Worm (Caenorhabditis elegans) whole organism, late embryonic: ENCODE data around the gene cyp-33D1.

Experiments
- C08G9.2 ChIP-seq: sonication (generic microtip); optimal IDR thresholded peaks from 2 replicates; lab custom pipeline; 2016; ENCODE audit warnings: mild to moderate bottlenecking, missing genetic modification characterization, moderate library complexity, missing compliant biosample characterization
- F13H6.1 ChIP-seq: sonication (generic microtip); optimal IDR thresholded peaks from 2 replicates; lab custom pipeline; 2016; ENCODE audit warnings: missing genetic modification characterization, missing compliant biosample characterization
- ahr-1 ChIP-seq: sonication (generic microtip); optimal IDR thresholded peaks from 2 replicates; lab custom pipeline; 2016; ENCODE audit warnings: missing genetic modification characterization, missing compliant biosample characterization
- ama-1 ChIP-seq: fragments of 150-350 bp; optimal IDR thresholded peaks from 2 replicates; lab custom pipeline; 2014
- ceh-14 ChIP-seq: sonication (generic microtip); optimal IDR thresholded peaks from 2 replicates; lab custom pipeline; 2016; ENCODE audit warnings: missing genotype, missing genetic modification characterization, missing compliant biosample characterization
- ceh-19 ChIP-seq: fragments of 200-800 bp; sonication (Bioruptor generic); optimal IDR thresholded peaks from 2 replicates; lab custom pipeline; 2018; ENCODE audit warnings: mild to moderate bottlenecking, missing genetic modification characterization, missing compliant biosample characterization
- ceh-24 ChIP-seq: sonication (generic microtip); optimal IDR thresholded peaks from 2 replicates; lab custom pipeline; 2016; ENCODE audit warnings: mild to moderate bottlenecking, missing genetic modification characterization, missing compliant biosample characterization
- ceh-30 ChIP-seq: fragments of 150-350 bp; optimal IDR thresholded peaks from 2 replicates; lab custom pipeline; 2014; ENCODE audit warnings: missing biosample characterization, missing genetic modification characterization
- ceh-31 ChIP-seq: sonication (generic microtip); optimal IDR thresholded peaks from 2 replicates; lab custom pipeline; 2016; ENCODE audit warnings: missing genetic modification characterization, missing compliant biosample characterization
- ceh-45 ChIP-seq: fragments of 200-800 bp; sonication (Bioruptor generic); IDR thresholded peaks from 2 replicates; pipeline ENCODE4 v1.3.6; 2022; ENCODE audit warnings: missing genetic modification reagents, missing genetic modification characterization, missing compliant biosample characterization
- ceh-48 ChIP-seq: sonication (generic microtip); optimal IDR thresholded peaks from 2 replicates; lab custom pipeline; 2016; ENCODE audit warnings: missing genetic modification characterization, inconsistent platforms, missing compliant biosample characterization
- ceh-9 ChIP-seq: sonication (generic microtip); optimal IDR thresholded peaks from 2 replicates; lab custom pipeline; 2016; ENCODE audit warnings: mild to moderate bottlenecking, missing genetic modification characterization, inconsistent platforms, missing compliant biosample characterization
- che-1 ChIP-seq: sonication (generic microtip); optimal IDR thresholded peaks from 2 replicates; lab custom pipeline; 2016; ENCODE audit warnings: mild to moderate bottlenecking, missing genetic modification characterization, missing compliant biosample characterization
- dmd-4 ChIP-seq: sonication (generic microtip); optimal IDR thresholded peaks from 2 replicates; lab custom pipeline; 2016; ENCODE audit warnings: borderline replicate concordance, missing genetic modification characterization, missing compliant biosample characterization
- dve-1 ChIP-seq: sonication (generic microtip); optimal IDR thresholded peaks from 2 replicates; lab custom pipeline; 2017; ENCODE audit warnings: antibody characterized with exemption, mild to moderate bottlenecking, missing genetic modification characterization, missing compliant biosample characterization
- elt-2 ChIP-seq: sonication (generic microtip); optimal IDR thresholded peaks from 2 replicates; lab custom pipeline; 2016; ENCODE audit warnings: missing genetic modification reagents, missing genetic modification characterization, missing compliant biosample characterization
- elt-4 ChIP-seq: sonication (generic microtip); optimal IDR thresholded peaks from 2 replicates; lab custom pipeline; 2016; ENCODE audit warnings: missing genetic modification characterization, missing compliant biosample characterization
- eyg-1 ChIP-seq: sonication (generic microtip); optimal IDR thresholded peaks from 2 replicates; lab custom pipeline; 2016; ENCODE audit warnings: missing genotype, missing genetic modification characterization, missing compliant biosample characterization
- fax-1 ChIP-seq: sonication (generic microtip); optimal IDR thresholded peaks from 2 replicates; lab custom pipeline; 2016; ENCODE audit warnings: missing genotype, missing genetic modification characterization, missing compliant biosample characterization
- gmeb-2 ChIP-seq: sonication (generic microtip); optimal IDR thresholded peaks from 2 replicates; lab custom pipeline; 2016; ENCODE audit warnings: missing genetic modification characterization, inconsistent platforms, missing compliant biosample characterization
- hlh-13 ChIP-seq: fragments of 200-800 bp; sonication (Bioruptor generic); optimal IDR thresholded peaks from 2 replicates; lab custom pipeline; 2018; ENCODE audit warnings: mild to moderate bottlenecking, missing genetic modification characterization, missing compliant biosample characterization
- hlh-15 ChIP-seq: sonication (generic microtip); optimal IDR thresholded peaks from 2 replicates; lab custom pipeline; 2016; ENCODE audit warnings: missing genetic modification characterization, missing compliant biosample characterization
- hlh-30 ChIP-seq: sonication (generic microtip); optimal IDR thresholded peaks from 2 replicates; lab custom pipeline; 2017; ENCODE audit warnings: antibody characterized with exemption, missing genetic modification characterization, missing compliant biosample characterization; ENCODE audit not compliant: insufficient read depth
- hlh-6 ChIP-seq: sonication (generic microtip); optimal IDR thresholded peaks from 2 replicates; lab custom pipeline; 2016; ENCODE audit warnings: missing genotype, missing genetic modification characterization, missing compliant biosample characterization
- madf-2 ChIP-seq: sonication (generic microtip); optimal IDR thresholded peaks from 2 replicates; lab custom pipeline; 2017; ENCODE audit warnings: missing genetic modification characterization, missing compliant biosample characterization
- nfya-1 ChIP-seq: sonication (generic microtip); optimal IDR thresholded peaks from 2 replicates; lab custom pipeline; 2017; ENCODE audit warnings: missing genetic modification characterization, mild to moderate bottlenecking, missing compliant biosample characterization, antibody characterized with exemption, moderate library complexity
- nhr-11 ChIP-seq: fragments of 150-350 bp; optimal IDR thresholded peaks from 2 replicates; lab custom pipeline; 2014; ENCODE audit warnings: missing biosample characterization, missing genetic modification characterization
- npax-4 ChIP-seq: sonication (generic microtip); optimal IDR thresholded peaks from 2 replicates; lab custom pipeline; 2016; ENCODE audit warnings: missing genetic modification characterization, missing compliant biosample characterization
- odd-2 ChIP-seq: sonication (generic microtip); optimal IDR thresholded peaks from 2 replicates; lab custom pipeline; 2017; ENCODE audit warnings: antibody characterized with exemption, mild to moderate bottlenecking, missing genetic modification characterization, missing compliant biosample characterization
- pag-3 ChIP-seq: sonication (generic microtip); optimal IDR thresholded peaks from 2 replicates; lab custom pipeline; 2016; ENCODE audit warnings: missing compliant biosample characterization, missing genetic modification characterization, borderline replicate concordance
- pat-9 ChIP-seq: fragments of 200-800 bp; sonication (Bioruptor generic); optimal IDR thresholded peaks from 2 replicates; lab custom pipeline; 2018; ENCODE audit warnings: mild to moderate bottlenecking, missing genetic modification characterization, moderate library complexity, missing compliant biosample characterization
- pax-1 ChIP-seq: fragments of 150-350 bp; optimal IDR thresholded peaks from 2 replicates; lab custom pipeline; 2014; ENCODE audit warnings: missing biosample characterization, missing genetic modification characterization
- pha-4 ChIP-seq: fragments of 150-350 bp; optimal IDR thresholded peaks from 2 replicates; lab custom pipeline; 2018; ENCODE audit warnings: missing biosample characterization, missing genetic modification reagents, missing genetic modification characterization
- pqm-1 ChIP-seq: sonication (generic microtip); optimal IDR thresholded peaks from 2 replicates; lab custom pipeline; 2016; ENCODE audit warnings: missing genetic modification characterization, missing compliant biosample characterization
- pros-1 ChIP-seq: fragments of 150-350 bp; optimal IDR thresholded peaks from 2 replicates; lab custom pipeline; 2014; ENCODE audit warnings: missing biosample characterization, missing genetic modification reagents, missing genetic modification characterization
- ref-2 ChIP-seq: sonication (generic microtip); optimal IDR thresholded peaks from 2 replicates; lab custom pipeline; 2016; ENCODE audit warnings: missing genetic modification characterization, missing compliant biosample characterization
- sdc-2 ChIP-seq: sonication (generic microtip); optimal IDR thresholded peaks from 2 replicates; lab custom pipeline; 2016; ENCODE audit warnings: missing genotype, missing genetic modification characterization, missing compliant biosample characterization
- tbx-7 ChIP-seq: sonication (generic microtip); optimal IDR thresholded peaks from 2 replicates; lab custom pipeline; 2016; ENCODE audit warnings: missing genotype, missing genetic modification characterization, missing compliant biosample characterization
- ttx-3 ChIP-seq: sonication (generic microtip); optimal IDR thresholded peaks from 2 replicates; lab custom pipeline; 2016; ENCODE audit warnings: missing genetic modification reagents, missing genetic modification characterization, missing compliant biosample characterization
- unc-55 ChIP-seq: sonication (generic microtip); optimal IDR thresholded peaks from 2 replicates; lab custom pipeline; 2017; ENCODE audit warnings: missing biosample characterization, missing genetic modification reagents, missing genetic modification characterization

cyp-33D1 gene

DNA sequence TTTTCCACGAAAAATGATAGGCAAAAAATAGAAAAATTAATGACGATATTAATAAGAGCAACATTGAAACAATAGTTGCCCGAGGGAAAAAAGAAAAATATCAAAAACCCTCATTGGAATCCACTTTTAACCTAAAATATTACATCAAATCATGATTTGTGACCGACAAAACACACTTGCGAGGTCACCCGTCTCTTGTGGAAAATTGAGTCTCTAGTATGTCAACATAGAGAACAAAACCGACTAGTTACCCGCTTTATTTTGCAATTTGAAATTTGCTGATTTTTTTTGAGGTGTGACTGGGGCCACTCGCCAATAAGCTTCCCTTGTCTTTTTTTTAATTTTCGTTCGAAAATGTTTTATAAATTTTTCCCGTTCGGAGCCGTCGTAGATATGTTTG lies at the start of gene cyp-33D1:
Gene cyp-33D1, minus strand, starts transcription at position 101 of the 400 bp plus-strand sequence.
- TF ChIP-seq che-1 (no peak), pag-3 (no peak), dmd-4 (tag; lab: Kevin White, UChicago) (no peak), npax-4 (tag; lab: Kevin White, UChicago) (no peak), hlh-15 (tag; lab: Kevin White, UChicago) (no peak), pqm-1 (no peak), gmeb-2 (tag; lab: Kevin White, UChicago) (no peak), sdc-2 (tag; lab: Kevin White, UChicago) (no peak), pat-9 (no peak), hlh-6 (no peak), ref-2 (tag; lab: Kevin White, UChicago) (no peak), hlh-13 (GFP tag; lab: Kevin White, UChicago) (no peak), ceh-31 (tag; lab: Kevin White, UChicago) (no peak), ceh-30 (no peak), ceh-48 (tag; lab: Kevin White, UChicago) (no peak), F13H6.1 (tag; lab: Kevin White, UChicago) (no peak), dve-1 (tag; lab: Kevin White, UChicago) (no peak), ceh-9 (tag; lab: Kevin White, UChicago) (no peak), C08G9.2 (tag; lab: Kevin White, UChicago) (no peak)

DNA sequence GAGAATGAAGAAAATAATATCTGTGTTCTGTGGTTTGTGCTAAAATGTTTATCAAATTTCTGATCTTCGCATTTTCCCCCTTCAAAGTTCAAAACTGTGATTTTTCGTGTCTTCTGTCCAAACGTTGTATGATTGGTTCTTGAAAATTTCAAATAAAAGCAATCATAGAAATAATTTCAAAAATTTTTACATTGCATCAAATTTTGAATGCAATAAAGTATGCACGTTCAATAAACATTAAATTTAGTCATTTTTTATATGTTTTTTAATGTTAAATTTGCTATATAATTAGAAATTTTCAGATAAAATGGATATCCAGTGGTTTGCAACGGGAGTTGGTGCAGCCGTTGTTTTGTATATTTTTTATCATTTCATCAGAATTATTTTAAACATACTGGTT lies 48.4 kb upstream of the cyp-33D1 start, which contains the start of gene stdh-2:
Gene stdh-2, plus strand, starts transcription at position 301 of the 400 bp plus-strand sequence.
- TF ChIP-seq unc-55 (no peak), ref-2 (tag; lab: Kevin White, UChicago) (no peak), ceh-14 (tag; lab: Kevin White, UChicago) (no peak), odd-2 (tag; lab: Kevin White, UChicago) (no peak), hlh-30 (tag; lab: Kevin White, UChicago) (no peak), elt-4 (tag; lab: Kevin White, UChicago) (no peak), ama-1 (no peak), ahr-1 (tag; lab: Kevin White, UChicago) (no peak), ceh-19 (GFP tag; lab: Kevin White, UChicago) (no peak), gmeb-2 (tag; lab: Kevin White, UChicago) (no peak), madf-2 (no peak)

DNA sequence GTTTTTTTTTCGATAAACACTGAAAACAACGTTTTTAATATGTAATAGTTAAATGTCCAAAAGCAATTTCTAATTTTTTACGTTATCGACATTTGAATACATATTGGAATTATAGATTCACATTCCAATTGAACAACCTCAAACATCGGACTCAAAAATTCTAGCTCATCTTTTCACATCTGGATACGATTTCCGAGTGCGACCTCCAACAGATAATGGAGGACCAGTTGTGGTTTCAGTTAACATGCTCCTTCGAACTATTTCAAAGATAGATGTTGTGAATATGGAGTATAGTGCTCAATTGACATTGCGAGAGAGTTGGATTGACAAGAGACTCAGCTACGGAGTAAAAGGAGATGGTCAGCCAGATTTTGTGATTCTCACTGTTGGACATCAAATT lies 44.4 kb upstream of the cyp-33D1 start:
- TF ChIP-seq fax-1 (tag; lab: Kevin White, UChicago) (no peak), nhr-11 (no peak), ttx-3 (no peak), pag-3 (no peak), che-1 (no peak), pha-4 (tag; lab: Kevin White, UChicago) (no peak), ceh-14 (tag; lab: Kevin White, UChicago) (no peak)

DNA sequence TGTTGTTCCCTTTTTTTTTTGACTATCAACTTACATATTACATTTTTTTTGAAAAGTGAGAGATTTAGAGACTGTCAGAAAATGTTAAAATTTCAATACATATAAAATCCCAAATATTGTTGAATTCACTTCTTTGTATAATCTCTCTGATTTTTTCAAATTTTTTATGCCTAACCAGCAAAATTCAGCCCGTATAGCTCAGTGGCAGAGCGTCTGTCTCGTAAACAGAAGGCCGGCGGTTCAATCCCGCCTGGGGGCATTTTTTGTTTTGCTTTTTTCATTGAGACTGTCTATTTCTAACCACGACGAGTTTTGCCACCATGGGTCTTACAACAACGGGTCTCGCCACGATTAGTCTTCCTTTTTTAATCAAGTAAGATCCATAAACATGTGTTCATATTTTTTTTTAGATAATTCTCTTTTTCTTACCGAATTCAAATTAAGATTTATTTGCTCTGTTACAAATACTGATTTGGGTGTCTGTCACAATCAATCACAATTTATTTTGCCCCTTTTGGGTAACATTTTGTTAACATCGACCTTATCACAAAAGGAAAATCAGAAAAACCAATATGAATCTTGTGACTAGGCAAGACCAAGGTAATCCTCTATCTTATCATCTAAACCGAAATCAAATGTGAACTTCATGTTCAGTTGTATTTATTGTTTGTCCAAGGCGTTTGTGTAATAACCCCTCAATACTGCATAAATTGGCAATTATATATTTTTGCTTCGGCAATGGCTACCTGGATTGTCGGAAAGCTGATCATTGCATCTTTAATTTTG lies 43.5 kb upstream of the cyp-33D1 start, which contains the start of gene glc-1:
Gene glc-1, plus strand, starts transcription at position 663 of the 786 bp plus-strand sequence.
- TF ChIP-seq eyg-1 (no peak), dmd-4 (tag; lab: Kevin White, UChicago) (no peak), nfya-1 (tag; lab: Kevin White, UChicago) (no peak), pax-1 (tag; lab: Kevin White, UChicago) (no peak), elt-2 (no peak), pqm-1 (no peak), tbx-7 (no peak), ceh-14 (tag; lab: Kevin White, UChicago) (no peak), pha-4 (tag; lab: Kevin White, UChicago) (no peak), hlh-15 (tag; lab: Kevin White, UChicago) (no peak), hlh-6 (no peak), gmeb-2 (tag; lab: Kevin White, UChicago) (no peak), ref-2 (tag; lab: Kevin White, UChicago) (no peak), madf-2 (no peak), ceh-45 (GFP tag; lab: Robert Waterston, UW) (no peak), che-1 (no peak), fax-1 (tag; lab: Kevin White, UChicago) (no peak), ceh-24 (no peak), pros-1 (tag; lab: Kevin White, UChicago) (no peak)
